Worm (Caenorhabditis elegans) whole organism, L2 larva: ENCODE results near the gene sym-2.

Source experiments
- C34F6.9 ChIP-seq: fragments of 150-350 bp; optimal IDR thresholded peaks from 2 replicates; lab custom pipeline; 2014; ENCODE audit warnings: missing biosample characterization, missing genetic modification characterization
- F13H6.1 ChIP-seq: sonication (generic microtip); optimal IDR thresholded peaks from 2 replicates; lab custom pipeline; 2016; ENCODE audit warnings: missing genetic modification characterization, missing compliant biosample characterization
- R02D3.7 ChIP-seq: fragments of 150-350 bp; optimal IDR thresholded peaks from 2 replicates; lab custom pipeline; 2014; ENCODE audit warnings: missing biosample characterization, missing genetic modification characterization
- Y55F3AM.14 ChIP-seq: fragments of 200-800 bp; sonication (Bioruptor generic); optimal IDR thresholded peaks from 2 replicates; lab custom pipeline; 2018; ENCODE audit warnings: mild to moderate bottlenecking, missing genetic modification characterization, missing compliant biosample characterization
- ZK546.5 ChIP-seq: sonication (generic microtip); optimal IDR thresholded peaks from 2 replicates; lab custom pipeline; 2017; ENCODE audit warnings: missing biosample characterization, missing genetic modification characterization
- alr-1 ChIP-seq: fragments of 150-350 bp; optimal IDR thresholded peaks from 2 replicates; lab custom pipeline; 2014; ENCODE audit warnings: missing biosample characterization, missing genetic modification characterization
- aly-2 ChIP-seq: fragments of 150-350 bp; optimal IDR thresholded peaks from 2 replicates; lab custom pipeline; 2014; ENCODE audit warnings: missing biosample characterization, missing genetic modification characterization
- ama-1 ChIP-seq: fragments of 150-350 bp; optimal IDR thresholded peaks from 2 replicates; lab custom pipeline; 2018; ENCODE audit warnings: inconsistent platforms
- blmp-1 ChIP-seq: sonication (generic microtip); optimal IDR thresholded peaks from 2 replicates; lab custom pipeline; 2017; ENCODE audit warnings: missing genetic modification characterization, mild to moderate bottlenecking, missing compliant biosample characterization, antibody characterized with exemption, moderate library complexity; ENCODE audit not compliant: insufficient read depth
- crh-2 ChIP-seq: sonication (generic microtip); optimal IDR thresholded peaks from 2 replicates; lab custom pipeline; 2017; ENCODE audit warnings: missing biosample characterization, missing genetic modification characterization
- dmd-4 ChIP-seq: sonication (generic microtip); optimal IDR thresholded peaks from 2 replicates; lab custom pipeline; 2017; ENCODE audit warnings: missing biosample characterization, missing genetic modification characterization
- egl-27 ChIP-seq: sonication (generic microtip); optimal IDR thresholded peaks from 3 replicates; lab custom pipeline; 2017; ENCODE audit warnings: missing biosample characterization, missing genetic modification reagents, missing genetic modification characterization
- elt-1 ChIP-seq: fragments of 150-350 bp; optimal IDR thresholded peaks from 2 replicates; lab custom pipeline; 2014; ENCODE audit warnings: missing biosample characterization, missing genetic modification characterization
- fos-1 ChIP-seq: fragments of 150-350 bp; optimal IDR thresholded peaks from 2 replicates; lab custom pipeline; 2014; ENCODE audit warnings: missing biosample characterization, missing genetic modification characterization
- gmeb-1 ChIP-seq: fragments of 150-350 bp; optimal IDR thresholded peaks from 2 replicates; lab custom pipeline; 2014; ENCODE audit warnings: missing biosample characterization, missing genetic modification characterization
- lin-13 ChIP-seq: fragments of 150-350 bp; optimal IDR thresholded peaks from 2 replicates; lab custom pipeline; 2014; ENCODE audit warnings: missing biosample characterization, missing genetic modification reagents, missing genetic modification characterization
- lin-39 ChIP-seq: fragments of 150-350 bp; optimal IDR thresholded peaks from 2 replicates; lab custom pipeline; 2014; ENCODE audit warnings: missing biosample characterization, missing genetic modification reagents, missing genetic modification characterization
- lsy-2 ChIP-seq, 2 experiments: fragments of 150-350 bp in 1 of 2; sonication (generic microtip) in 1 of 2; optimal IDR thresholded peaks; 2 replicates each; lab custom pipeline; 2014 to 2017; ENCODE audit warnings: missing biosample characterization in 2 of 2, missing genetic modification characterization in 2 of 2
- mdl-1 ChIP-seq, 2 experiments: fragments of 150-350 bp in 1 of 2; sonication (generic microtip) in 1 of 2; optimal IDR thresholded peaks; 2 replicates each; lab custom pipeline; 2017; ENCODE audit warnings: missing biosample characterization in 2 of 2, missing genetic modification characterization in 2 of 2
- nhr-11 ChIP-seq: fragments of 150-350 bp; optimal IDR thresholded peaks from 2 replicates; lab custom pipeline; 2014; ENCODE audit warnings: missing biosample characterization, missing genetic modification characterization
- nhr-12 ChIP-seq: fragments of 150-350 bp; optimal IDR thresholded peaks from 2 replicates; lab custom pipeline; 2014; ENCODE audit warnings: missing biosample characterization, missing genetic modification characterization
- nhr-129 ChIP-seq: fragments of 150-350 bp; optimal IDR thresholded peaks from 2 replicates; lab custom pipeline; 2014; ENCODE audit warnings: missing biosample characterization, missing genetic modification characterization
- nhr-237 ChIP-seq: fragments of 150-350 bp; optimal IDR thresholded peaks from 2 replicates; lab custom pipeline; 2014; ENCODE audit warnings: missing biosample characterization, missing genetic modification characterization
- nhr-25 ChIP-seq: fragments of 150-350 bp; sonication (generic microtip); optimal IDR thresholded peaks from 3 replicates; lab custom pipeline; 2014; ENCODE audit warnings: missing biosample characterization, missing genetic modification characterization
- nhr-6 ChIP-seq: fragments of 150-350 bp; optimal IDR thresholded peaks from 2 replicates; lab custom pipeline; 2014; ENCODE audit warnings: missing biosample characterization, missing genetic modification characterization
- nhr-77 ChIP-seq: fragments of 150-350 bp; optimal IDR thresholded peaks from 2 replicates; lab custom pipeline; 2014; ENCODE audit warnings: missing biosample characterization, missing genetic modification characterization
- peb-1 ChIP-seq: fragments of 150-350 bp; optimal IDR thresholded peaks from 2 replicates; lab custom pipeline; 2014; ENCODE audit warnings: missing biosample characterization, missing genetic modification characterization
- skn-1 ChIP-seq: sonication (generic microtip); optimal IDR thresholded peaks from 2 replicates; lab custom pipeline; 2017; ENCODE audit warnings: missing biosample characterization, missing genetic modification characterization
- sma-3 ChIP-seq: sonication (generic microtip); optimal IDR thresholded peaks from 2 replicates; lab custom pipeline; 2016; ENCODE audit warnings: missing genetic modification reagents, missing genetic modification characterization, missing compliant biosample characterization
- unc-39 ChIP-seq: fragments of 150-350 bp; optimal IDR thresholded peaks from 2 replicates; lab custom pipeline; 2014; ENCODE audit warnings: missing biosample characterization, missing genetic modification characterization
- unc-55 ChIP-seq: fragments of 150-350 bp; sonication (generic microtip); optimal IDR thresholded peaks from 3 replicates; lab custom pipeline; 2014; ENCODE audit warnings: missing biosample characterization, missing genetic modification reagents, missing genetic modification characterization
- ztf-1 ChIP-seq: fragments of 200-800 bp; sonication (Bioruptor generic); conservative IDR thresholded peaks from 2 replicates; pipeline ENCODE4 v1.3.6; 2022; ENCODE audit warnings: missing genetic modification characterization, missing compliant biosample characterization
- ztf-11 ChIP-seq: sonication (generic microtip); optimal IDR thresholded peaks from 2 replicates; lab custom pipeline; 2017; ENCODE audit warnings: missing biosample characterization, missing genetic modification characterization

sym-2 gene

ce11 chrII:9172849-9173248 is 15.4 kb downstream of the sym-2 start, which contains the start of gene T23G7.2:
Gene T23G7.2 (minus strand): TSS chrII:9172949.
- TF ChIP-seq nhr-25 (tag; lab: Kevin White, UChicago): no peak

ce11 chrII:9171466-9172187 is 16.7 kb downstream of the sym-2 start:
- TF ChIP-seq lsy-2 (tag; optimal IDR thresholded peaks at IDR 0.05; lab: Kevin White, UChicago) (no peak), F13H6.1 (tag; lab: Kevin White, UChicago) (no peak), dmd-4 (tag; lab: Kevin White, UChicago) (no peak), ztf-11 (tag; lab: Kevin White, UChicago) (no peak), ama-1 (lab: Kevin White, UChicago) (no peak), nhr-77 (tag; lab: Kevin White, UChicago) (no peak), nhr-12 (tag; lab: Kevin White, UChicago) (no peak), peb-1 (tag; lab: Kevin White, UChicago) (no peak), mdl-1 (tag; optimal IDR thresholded peaks at IDR 0.05; lab: Kevin White, UChicago) (no peak), nhr-11 (tag; lab: Kevin White, UChicago) (no peak), crh-2 (tag; lab: Kevin White, UChicago) (no peak), skn-1 (no peak), unc-55 (no peak), egl-27 (tag; lab: Kevin White, UChicago) (no peak), Y55F3AM.14 (no peak), blmp-1 (tag; lab: Kevin White, UChicago) (no peak), alr-1 (tag; lab: Kevin White, UChicago) (no peak), aly-2 (tag; lab: Kevin White, UChicago) (no peak), C34F6.9 (tag; lab: Kevin White, UChicago) (no peak)
- TF ChIP-seq, all 48 proteins: peak for 0

ce11 chrII:9170851-9171250 is 17.4 kb downstream of the sym-2 start:
- TF ChIP-seq R02D3.7 (tag; lab: Kevin White, UChicago) (no peak), nhr-237 (no peak), aly-2 (tag; lab: Kevin White, UChicago) (no peak), Y55F3AM.14 (no peak), egl-27 (tag; lab: Kevin White, UChicago) (no peak), ama-1 (lab: Kevin White, UChicago) (no peak), crh-2 (tag; lab: Kevin White, UChicago) (no peak), unc-39 (no peak), dmd-4 (tag; lab: Kevin White, UChicago) (no peak), lin-39 (no peak), nhr-11 (tag; lab: Kevin White, UChicago) (no peak), nhr-129 (tag; lab: Kevin White, UChicago) (no peak), blmp-1 (tag; lab: Kevin White, UChicago) (no peak), peb-1 (tag; lab: Kevin White, UChicago) (no peak)

- TF ChIP-seq ZK546.5 (tag; lab: Kevin White, UChicago) (no peak), nhr-25 (tag; lab: Kevin White, UChicago) (peak; percentile 88)
Observed at ce11 chrII:9170048-9170447, 18.2 kb downstream of the sym-2 start.

- TF ChIP-seq lin-13 (GFP tag; lab: Kevin White, UChicago) (peak; percentile 9), ztf-1 (GFP tag; lab: Robert Waterston, UW) (no peak), R02D3.7 (tag; lab: Kevin White, UChicago) (no peak), fos-1 (tag; lab: Kevin White, UChicago) (no peak), nhr-12 (tag; lab: Kevin White, UChicago) (no peak), unc-55 (no peak), nhr-129 (tag; lab: Kevin White, UChicago) (peak; percentile 35), lsy-2 (tag; optimal IDR thresholded peaks at IDR 0.05; lab: Kevin White, UChicago) (peak in 1 of 2 experiments; percentile 68), gmeb-1 (tag; lab: Kevin White, UChicago) (peak; percentile 76), nhr-6 (tag; lab: Kevin White, UChicago) (no peak), sma-3 (GFP tag; lab: Kevin White, UChicago) (no peak), elt-1 (tag; lab: Kevin White, UChicago) (no peak), ama-1 (lab: Kevin White, UChicago) (no peak), alr-1 (tag; lab: Kevin White, UChicago) (no peak), C34F6.9 (tag; lab: Kevin White, UChicago) (peak; percentile 60), nhr-237 (no peak), mdl-1 (tag; optimal IDR thresholded peaks at IDR 0.05; lab: Kevin White, UChicago) (no peak)
Observed at ce11 chrII:9169450-9169960, 18.8 kb downstream of the sym-2 start, which contains the start of gene dpl-1. Gene dpl-1 (plus strand): TSS chrII:9169910.
